Fruit fly (Drosophila melanogaster): Measurements from ENCODE around the gene CG12231.

The CG12231 gene

DNA sequence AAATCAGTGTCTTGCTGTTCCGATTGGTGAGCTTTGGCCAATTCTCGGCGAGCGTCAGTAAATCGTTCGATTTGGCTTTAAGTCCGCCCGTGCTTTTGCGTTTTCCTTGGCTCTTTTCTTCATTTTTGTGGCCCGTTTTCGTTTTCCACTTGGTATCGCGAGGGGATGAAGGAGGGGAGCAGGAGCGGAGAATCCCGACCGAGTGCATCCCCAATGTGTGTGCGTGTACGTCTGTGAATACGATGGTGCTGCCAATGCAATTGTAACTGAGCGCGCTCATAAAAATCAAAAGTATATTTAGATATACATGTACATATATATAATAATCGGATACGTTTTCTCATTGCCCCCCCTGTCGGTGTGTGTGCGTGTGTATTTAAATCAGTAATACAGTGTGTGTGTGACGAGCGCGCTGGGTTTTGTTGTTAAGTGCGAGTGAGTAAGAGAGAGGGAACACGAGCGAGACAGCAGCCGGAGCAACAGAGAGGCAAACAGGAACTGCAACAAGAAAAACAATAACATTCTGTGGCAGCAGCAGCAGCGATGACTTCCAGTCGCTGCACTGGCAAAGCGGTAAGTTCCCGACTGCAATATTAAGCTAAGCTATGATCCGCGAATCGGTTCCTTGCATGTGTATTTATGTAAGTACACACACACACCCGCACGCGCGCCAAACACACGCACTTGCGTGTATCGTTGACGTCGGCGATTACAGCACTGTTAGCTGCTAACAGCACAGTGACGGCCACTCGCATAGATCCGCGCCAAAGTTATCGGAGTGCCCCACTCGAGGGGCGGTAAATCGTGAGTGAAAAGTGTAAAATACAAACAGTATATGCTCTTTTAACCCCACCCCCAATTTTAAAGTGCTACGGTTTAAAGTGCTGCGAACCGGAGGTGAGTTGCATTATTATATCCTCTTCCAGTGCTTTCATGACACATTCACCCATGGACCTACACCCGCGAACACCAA lies 35.6 kb downstream of the CG12231 start (continued):
- peak; percentile 75 for TF ChIP-seq dysf (GFP tag; IDR thresholded peaks at IDR 0.05)
- TF ChIP-seq CG13624 (GFP tag; optimal IDR thresholded peaks at IDR 0.05) = peak; percentile 15
- TF ChIP-seq sob (GFP tag; IDR thresholded peaks at IDR 0.05) = peak; percentile 55
- peak; percentile 56 to 71 for TF ChIP-seq Pdp1 (GFP tag; optimal IDR thresholded peaks at IDR 0.05)
- TF ChIP-seq CG8944 (GFP tag; optimal IDR thresholded peaks at IDR 0.05) = peak; percentile 37
- TF ChIP-seq Ravus (GFP tag; IDR thresholded peaks at IDR 0.05) = no peak; the same call in 1 of the 2 replicates
- TF ChIP-seq ranshi (GFP tag; IDR thresholded peaks at IDR 0.05) = peak; percentile 63; the same call in 1 of the 2 replicates
- no peak for TF ChIP-seq corto (GFP tag; optimal IDR thresholded peaks at IDR 0.05)
- peak; percentile 34; the same call in 1 of the 2 replicates for TF ChIP-seq Rx (GFP tag; IDR thresholded peaks at IDR 0.05)
- TF ChIP-seq CG11696 (GFP tag; IDR thresholded peaks at IDR 0.05) = peak; percentile 94
- no peak for TF ChIP-seq sens-2 (GFP tag; IDR thresholded peaks at IDR 0.05)
- TF ChIP-seq HLH3B (GFP tag; IDR thresholded peaks at IDR 0.05) = peak; percentile 47; the same call in 1 of the 2 replicates
- TF ChIP-seq CG2678 (tag; optimal IDR thresholded peaks at IDR 0.05) = peak; percentile 78
- TF ChIP-seq CG12104 (GFP tag; optimal IDR thresholded peaks at IDR 0.05) = no peak
- peak; percentile 63 for TF ChIP-seq CG7839 (tag; optimal IDR thresholded peaks at IDR 0.05)
- 0 out of 2 replicates have a peak, but pooled peaks have one; percentile 17 for TF ChIP-seq cas (GFP tag; IDR thresholded peaks at IDR 0.05)
- 0 out of 2 replicates have a peak, but pooled peaks have one; percentile 6 for TF ChIP-seq CG5953 (GFP tag; IDR thresholded peaks at IDR 0.05)
- no peak for TF ChIP-seq Sox102F (GFP tag; optimal IDR thresholded peaks at IDR 0.05)
- TF ChIP-seq ERR (GFP tag; optimal IDR thresholded peaks at IDR 0.05) = peak; percentile 42
- peak; percentile 58 for TF ChIP-seq HHEX (GFP tag; optimal IDR thresholded peaks at IDR 0.05)
- no peak for TF ChIP-seq CG11093 (GFP tag; IDR thresholded peaks at IDR 0.05)
- TF ChIP-seq CG32772 (GFP tag; IDR thresholded peaks at IDR 0.05) = 0 out of 2 replicates have a peak, but pooled peaks have one; percentile 14
- TF ChIP-seq exex (tag; optimal IDR thresholded peaks at IDR 0.05) = no peak
- peak; percentile 19 for TF ChIP-seq CG1602 (GFP tag; optimal IDR thresholded peaks at IDR 0.05)
- TF ChIP-seq CG12071 (GFP tag; optimal IDR thresholded peaks at IDR 0.05) = peak; percentile 78
- no peak for TF ChIP-seq Camta (GFP tag; optimal IDR thresholded peaks at IDR 0.05)
- TF ChIP-seq CG6654 (GFP tag; optimal IDR thresholded peaks at IDR 0.05) = peak; percentile 19
- peak; percentile 25 for TF ChIP-seq CG18011 (GFP tag; optimal IDR thresholded peaks at IDR 0.05)
- TF ChIP-seq mirr (GFP tag; optimal IDR thresholded peaks at IDR 0.05) = peak; percentile 42
- TF ChIP-seq seq (GFP tag; IDR thresholded peaks at IDR 0.05) = peak; percentile 56; the same call in 1 of the 2 replicates
- TF ChIP-seq CG42726 (GFP tag; IDR thresholded peaks at IDR 0.05; ENCODE audit: partially characterized antibody) = no peak
- no peak for TF ChIP-seq CG17186 (GFP tag; optimal IDR thresholded peaks at IDR 0.05)
- TF ChIP-seq Atf-2 (GFP tag; optimal IDR thresholded peaks at IDR 0.05) = peak; percentile 61
- peak; percentile 39 for TF ChIP-seq CG15514 (GFP tag; optimal IDR thresholded peaks at IDR 0.05)
- TF ChIP-seq CG14014 (GFP tag; IDR thresholded peaks at IDR 0.05) = peak; percentile 75
- TF ChIP-seq nmo (GFP tag; optimal IDR thresholded peaks at IDR 0.05) = peak; percentile 56
- TF ChIP-seq CG12659 (GFP tag; optimal IDR thresholded peaks at IDR 0.05) = peak; percentile 45
- no peak for TF ChIP-seq Tbp (GFP tag; optimal IDR thresholded peaks at IDR 0.05)
- TF ChIP-seq CG6854 (GFP tag; optimal IDR thresholded peaks at IDR 0.05) = peak; percentile 37
- peak; percentile 53 for TF ChIP-seq CG17829 (tag; optimal IDR thresholded peaks at IDR 0.05)
- TF ChIP-seq Hr78 (GFP tag; optimal IDR thresholded peaks at IDR 0.05) = no peak
- TF ChIP-seq Mes4 (GFP tag; optimal IDR thresholded peaks at IDR 0.05) = peak; percentile 22
- TF ChIP-seq lola (GFP tag; optimal IDR thresholded peaks at IDR 0.05) = peak in 1 of 3 experiments; percentile 37
- TF ChIP-seq row (GFP tag; IDR thresholded peaks at IDR 0.05) = peak; percentile 72
- TF ChIP-seq CG10654 (GFP tag; optimal IDR thresholded peaks at IDR 0.05) = peak; percentile 32
- TF ChIP-seq tll (GFP tag; optimal IDR thresholded peaks at IDR 0.05) = no peak
- peak; percentile 35 for TF ChIP-seq B-H2 (GFP tag; optimal IDR thresholded peaks at IDR 0.05)
